Worm (Caenorhabditis elegans): ENCODE measurements around the gene F54D5.2.

F54D5.2 gene

DNA sequence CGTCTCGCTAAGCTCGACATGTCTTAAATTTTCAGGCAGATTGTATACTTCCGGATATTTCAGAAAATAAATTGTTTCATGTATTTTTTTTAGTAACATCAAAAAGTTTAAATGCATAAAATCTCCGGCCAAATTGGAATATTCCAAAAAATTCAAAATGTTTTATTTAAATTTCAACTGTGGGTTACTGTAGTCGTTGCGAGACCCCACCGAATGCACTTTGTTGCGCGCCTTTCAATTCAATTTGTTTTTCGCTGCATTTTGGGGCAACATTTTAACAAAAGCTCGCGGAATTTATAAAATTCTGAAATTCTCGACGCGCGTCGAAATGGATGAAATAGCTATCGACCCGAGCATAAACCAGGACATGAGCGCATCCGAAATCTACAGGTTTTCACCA lies at the start of gene F54D5.2:
Gene F54D5.2, plus strand, starts transcription at position 237 of the 400 bp plus-strand sequence.
- TF ChIP-seq scrt-1 (GFP tag; IDR thresholded peaks at IDR 0.05) (no peak), hmbx-1 (tag; optimal IDR thresholded peaks at IDR 0.05) (no peak), ceh-13 (GFP tag; optimal IDR thresholded peaks at IDR 0.05) (no peak), hnd-1 (tag; optimal IDR thresholded peaks at IDR 0.05) (no peak), ceh-36 (tag; optimal IDR thresholded peaks at IDR 0.05) (no peak), pes-1 (GFP tag; IDR thresholded peaks at IDR 0.05) (no peak)

DNA sequence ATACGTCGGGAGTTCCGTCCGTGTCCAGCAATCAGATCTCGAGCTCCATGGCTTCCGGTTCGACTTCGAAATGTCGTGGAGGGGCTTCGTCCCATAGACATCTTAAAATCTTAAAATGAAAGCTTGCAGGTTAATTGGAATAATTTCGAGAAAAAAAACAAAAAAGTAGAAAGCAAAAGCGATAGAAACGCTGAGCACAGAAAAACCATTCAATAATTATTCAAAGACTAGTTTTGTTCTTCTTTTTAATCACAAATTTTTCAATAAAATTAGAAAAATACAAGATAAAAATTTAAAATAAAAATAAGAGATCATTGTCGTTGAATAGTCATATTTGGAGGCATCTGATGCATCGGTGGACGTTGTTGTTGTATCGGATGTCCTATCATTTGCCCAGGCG lies 46.0 kb upstream of the F54D5.2 start, which contains the start of gene age-1:
Gene age-1, minus strand, starts transcription at position 101 of the 400 bp plus-strand sequence.
- TF ChIP-seq hnd-1 (tag; optimal IDR thresholded peaks at IDR 0.05) (no peak), sea-1 (GFP tag; conservative IDR thresholded peaks at IDR 0.05) (no peak), B0310.2 (tag; optimal IDR thresholded peaks at IDR 0.05) (no peak), tbx-11 (GFP tag; IDR thresholded peaks at IDR 0.05) (no peak), tra-4 (tag; optimal IDR thresholded peaks at IDR 0.05) (no peak), hmg-4 (GFP tag; optimal IDR thresholded peaks at IDR 0.05) (no peak), scrt-1 (GFP tag; IDR thresholded peaks at IDR 0.05) (no peak)

DNA sequence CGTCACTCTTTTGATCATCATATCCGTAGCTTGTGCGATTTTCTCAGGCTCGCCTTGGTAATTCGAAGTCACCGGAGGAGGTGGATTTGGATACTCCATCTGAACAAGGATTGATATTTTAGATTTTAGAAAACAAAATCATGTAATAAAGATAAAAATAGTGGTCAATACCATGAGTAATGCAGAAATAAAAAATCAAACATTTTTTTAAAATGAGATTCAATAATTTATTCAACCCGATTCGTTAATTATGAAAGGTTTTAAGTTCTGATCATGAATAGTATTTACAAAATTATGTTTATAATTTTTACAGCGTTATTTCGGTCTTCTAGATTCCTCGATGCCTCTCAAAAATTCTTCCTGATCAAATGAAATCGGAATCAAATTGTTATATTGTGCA lies 39.3 kb upstream of the F54D5.2 start, which contains the start of gene mdt-8:
Gene mdt-8, minus strand, starts transcription at position 101 of the 400 bp plus-strand sequence.
- TF ChIP-seq flt-1 (GFP tag; IDR thresholded peaks at IDR 0.05) (no peak), F13C5.2 (tag; optimal IDR thresholded peaks at IDR 0.05) (no peak), scrt-1 (GFP tag; IDR thresholded peaks at IDR 0.05) (no peak)

DNA sequence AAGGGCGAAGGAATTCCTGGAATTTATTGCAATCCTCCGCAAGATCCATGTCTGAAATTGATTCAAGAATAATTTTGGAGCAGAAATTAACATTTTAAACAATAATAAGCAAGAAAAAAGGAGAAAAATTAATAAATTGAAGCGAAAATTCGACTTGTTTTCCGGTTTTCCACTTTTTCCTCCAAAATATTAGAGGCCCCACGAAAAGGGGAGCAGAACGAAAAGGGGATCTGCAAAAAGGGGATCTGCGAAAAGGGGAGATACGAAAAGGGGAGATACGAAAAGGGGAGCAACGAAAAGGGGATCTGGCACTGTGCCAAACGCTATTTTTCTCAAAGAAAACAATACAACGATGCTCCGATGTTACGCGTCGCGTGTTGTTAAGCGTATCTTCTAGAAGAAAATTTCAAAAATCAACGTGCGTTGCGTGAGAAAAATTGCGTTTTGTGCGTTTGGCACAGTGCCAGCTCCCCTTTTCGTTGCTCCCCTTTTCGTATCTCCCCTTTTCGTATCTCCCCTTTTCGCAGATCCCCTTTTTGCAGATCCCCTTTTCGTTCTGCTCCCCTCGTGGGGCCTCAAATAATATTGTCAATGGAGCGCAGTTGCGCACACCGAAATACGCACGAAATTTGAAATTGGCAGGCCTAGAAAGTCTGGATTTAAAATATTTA lies 38.4 kb upstream of the F54D5.2 start, which contains the start of gene Y62F5A.12:
Gene Y62F5A.12, minus strand, starts transcription at position 51 of the 671 bp plus-strand sequence.
- TF ChIP-seq tbx-11 (GFP tag; IDR thresholded peaks at IDR 0.05): peak; percentile 63
- peak; percentile 79 for TF ChIP-seq sea-1 (GFP tag; conservative IDR thresholded peaks at IDR 0.05)
- peak; percentile 71; the same call in 1 of the 2 replicates for TF ChIP-seq scrt-1 (GFP tag; IDR thresholded peaks at IDR 0.05)
- peak; percentile 70 for TF ChIP-seq ets-7 (tag; optimal IDR thresholded peaks at IDR 0.05)
- TF ChIP-seq ceh-13 (GFP tag; optimal IDR thresholded peaks at IDR 0.05): peak; percentile 14
- peak; percentile 36 for TF ChIP-seq hnd-1 (tag; optimal IDR thresholded peaks at IDR 0.05)
- TF ChIP-seq hmg-4 (GFP tag; optimal IDR thresholded peaks at IDR 0.05): peak; percentile 13
- TF ChIP-seq tbx-37 (GFP tag; conservative IDR thresholded peaks at IDR 0.05): peak; percentile 86
- TF ChIP-seq pes-1 (GFP tag; IDR thresholded peaks at IDR 0.05): peak; percentile 86
- peak; percentile 82 for TF ChIP-seq flt-1 (GFP tag; IDR thresholded peaks at IDR 0.05)

DNA sequence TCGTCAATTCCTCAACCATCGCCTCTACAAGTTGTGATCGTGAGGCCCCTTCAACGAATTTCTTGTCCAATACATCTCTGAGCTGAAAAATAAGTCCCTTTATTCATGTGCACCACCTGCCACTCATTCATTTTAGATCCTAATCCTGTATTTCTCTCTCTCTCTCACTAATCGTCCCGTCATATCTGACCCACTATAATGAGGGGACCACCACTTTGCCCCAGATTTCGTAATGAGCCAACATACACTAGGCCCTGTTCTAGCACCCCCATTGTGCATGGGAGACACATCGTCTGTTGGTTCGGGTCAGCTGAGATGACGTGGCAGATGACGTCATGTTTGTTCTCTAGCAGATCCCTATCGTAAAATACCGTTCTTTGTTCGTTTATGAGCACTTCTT lies 37.6 kb upstream of the F54D5.2 start:
- 0 out of 2 replicates have a peak, but pooled peaks have one; percentile 4 for TF ChIP-seq tbx-37 (GFP tag; conservative IDR thresholded peaks at IDR 0.05)
- no peak for TF ChIP-seq ama-1 (optimal IDR thresholded peaks at IDR 0.05)
- TF ChIP-seq scrt-1 (GFP tag; IDR thresholded peaks at IDR 0.05): no peak
- no peak for TF ChIP-seq hnd-1 (tag; optimal IDR thresholded peaks at IDR 0.05)
- TF ChIP-seq ets-7 (tag; optimal IDR thresholded peaks at IDR 0.05): no peak
- TF ChIP-seq tbx-11 (GFP tag; IDR thresholded peaks at IDR 0.05): no peak
- no peak for TF ChIP-seq B0310.2 (tag; optimal IDR thresholded peaks at IDR 0.05)
- TF ChIP-seq ceh-13 (GFP tag; optimal IDR thresholded peaks at IDR 0.05): no peak
- TF ChIP-seq F13C5.2 (tag; optimal IDR thresholded peaks at IDR 0.05): no peak
- peak; percentile 35; the same call in 1 of the 2 replicates for TF ChIP-seq flt-1 (GFP tag; IDR thresholded peaks at IDR 0.05)
- TF ChIP-seq hmbx-1 (tag; optimal IDR thresholded peaks at IDR 0.05): no peak
- TF ChIP-seq ceh-36 (tag; optimal IDR thresholded peaks at IDR 0.05): peak; percentile 11
- no peak for TF ChIP-seq tra-4 (tag; optimal IDR thresholded peaks at IDR 0.05)
- 0 out of 2 replicates have a peak, but pooled peaks have one; percentile 7 for TF ChIP-seq pes-1 (GFP tag; IDR thresholded peaks at IDR 0.05)
- TF ChIP-seq sea-1 (GFP tag; conservative IDR thresholded peaks at IDR 0.05): peak; percentile 56; the same call in 1 of the 2 replicates
- peak; percentile 74 for TF ChIP-seq hmg-4 (GFP tag; optimal IDR thresholded peaks at IDR 0.05)
- no peak for TF ChIP-seq aly-1 (tag; optimal IDR thresholded peaks at IDR 0.05)

DNA sequence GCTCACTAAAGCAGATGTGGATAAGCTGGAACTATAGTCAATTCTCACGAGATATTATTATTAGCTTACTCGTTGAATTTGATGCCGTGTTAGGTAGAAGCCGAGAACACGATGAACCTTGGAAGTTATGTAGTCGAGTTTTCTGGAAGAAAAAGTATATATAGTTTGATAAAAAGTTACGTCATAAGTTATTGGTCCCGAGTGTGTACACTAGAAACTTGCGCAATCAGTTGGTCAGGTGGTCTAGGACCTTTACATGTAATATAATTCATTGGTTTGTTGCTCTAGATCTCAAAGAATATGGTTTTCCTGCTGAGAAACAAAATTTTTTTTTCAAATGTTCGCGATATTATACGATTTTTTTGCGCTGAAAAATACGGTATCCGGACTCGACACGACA lies 37.1 kb upstream of the F54D5.2 start:
- TF ChIP-seq ceh-36 (tag; optimal IDR thresholded peaks at IDR 0.05): no peak
- no peak for TF ChIP-seq sea-1 (GFP tag; conservative IDR thresholded peaks at IDR 0.05)
- no peak for TF ChIP-seq aly-1 (tag; optimal IDR thresholded peaks at IDR 0.05)

DNA sequence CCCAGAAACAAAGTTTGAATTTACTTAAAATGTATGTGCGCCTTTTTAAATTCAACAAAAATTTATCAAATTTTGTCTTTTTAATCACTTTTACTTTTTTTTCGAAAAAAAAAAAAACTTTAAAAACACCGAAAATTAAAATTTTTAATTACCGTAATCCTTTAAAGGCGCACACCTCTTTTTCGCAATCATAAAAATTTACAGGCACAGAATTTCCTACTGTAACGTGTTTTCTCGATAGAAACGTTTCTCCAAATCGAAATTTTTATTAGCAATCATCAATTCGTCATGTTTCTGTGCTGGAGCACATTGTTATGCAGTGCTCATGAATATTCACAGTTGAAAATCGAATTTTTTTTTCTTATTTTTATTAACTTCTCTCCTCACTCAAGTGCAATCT lies 36.5 kb upstream of the F54D5.2 start:
- TF ChIP-seq B0310.2 (tag; optimal IDR thresholded peaks at IDR 0.05) (no peak), tbx-11 (GFP tag; IDR thresholded peaks at IDR 0.05) (no peak), ceh-36 (tag; optimal IDR thresholded peaks at IDR 0.05) (no peak), aly-1 (tag; optimal IDR thresholded peaks at IDR 0.05) (no peak), scrt-1 (GFP tag; IDR thresholded peaks at IDR 0.05) (no peak), ets-7 (tag; optimal IDR thresholded peaks at IDR 0.05) (no peak), sea-1 (GFP tag; conservative IDR thresholded peaks at IDR 0.05) (no peak), tbx-37 (GFP tag; conservative IDR thresholded peaks at IDR 0.05) (no peak), hmg-4 (GFP tag; optimal IDR thresholded peaks at IDR 0.05) (no peak), hmbx-1 (tag; optimal IDR thresholded peaks at IDR 0.05) (no peak), tra-4 (tag; optimal IDR thresholded peaks at IDR 0.05) (no peak), hnd-1 (tag; optimal IDR thresholded peaks at IDR 0.05) (no peak), ama-1 (optimal IDR thresholded peaks at IDR 0.05) (no peak), pes-1 (GFP tag; IDR thresholded peaks at IDR 0.05) (no peak), ceh-13 (GFP tag; optimal IDR thresholded peaks at IDR 0.05) (no peak), flt-1 (GFP tag; IDR thresholded peaks at IDR 0.05) (no peak), F13C5.2 (tag; optimal IDR thresholded peaks at IDR 0.05) (no peak)

DNA sequence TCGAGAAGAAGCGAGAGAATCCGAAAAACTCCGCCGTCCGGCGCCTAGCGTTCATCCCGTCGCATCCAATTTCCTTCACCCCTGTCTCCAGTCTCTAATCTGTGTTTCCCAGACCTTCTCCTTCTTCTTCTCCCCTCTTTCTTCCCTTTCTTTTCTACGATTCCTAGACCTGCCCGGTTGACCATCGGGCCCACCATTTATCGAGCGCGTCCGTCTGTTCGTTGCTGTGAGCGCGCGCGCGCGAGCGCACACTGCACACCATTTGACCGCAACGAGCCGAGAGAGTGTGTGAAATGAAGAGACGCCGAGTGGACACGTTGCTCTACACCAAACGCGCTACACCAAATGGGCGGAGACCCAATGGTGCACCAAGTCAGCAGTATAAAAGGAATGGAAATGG lies 35.9 kb upstream of the F54D5.2 start:
- TF ChIP-seq sea-1 (GFP tag; conservative IDR thresholded peaks at IDR 0.05) (no peak), tbx-37 (GFP tag; conservative IDR thresholded peaks at IDR 0.05) (no peak), B0310.2 (tag; optimal IDR thresholded peaks at IDR 0.05) (no peak), tbx-11 (GFP tag; IDR thresholded peaks at IDR 0.05) (no peak), tra-4 (tag; optimal IDR thresholded peaks at IDR 0.05) (no peak), hmg-4 (GFP tag; optimal IDR thresholded peaks at IDR 0.05) (peak; percentile 43), ets-7 (tag; optimal IDR thresholded peaks at IDR 0.05) (peak; percentile 33), scrt-1 (GFP tag; IDR thresholded peaks at IDR 0.05) (no peak), ceh-36 (tag; optimal IDR thresholded peaks at IDR 0.05) (no peak), ama-1 (optimal IDR thresholded peaks at IDR 0.05) (no peak), hmbx-1 (tag; optimal IDR thresholded peaks at IDR 0.05) (no peak), hnd-1 (tag; optimal IDR thresholded peaks at IDR 0.05) (no peak), ceh-13 (GFP tag; optimal IDR thresholded peaks at IDR 0.05) (no peak), aly-1 (tag; optimal IDR thresholded peaks at IDR 0.05) (no peak), F13C5.2 (tag; optimal IDR thresholded peaks at IDR 0.05) (no peak)

Data from whole organism, early embryonic.